Worm (Caenorhabditis elegans) whole organism, young adult: ENCODE measurements around the gene tsp-1.

Source experiments
- F57C9.4 ChIP-seq: sonication (generic microtip); optimal IDR thresholded peaks from 2 replicates; lab custom pipeline; 2017; ENCODE audit warnings: mild to moderate bottlenecking, missing genetic modification characterization, missing compliant biosample characterization
- ama-1 ChIP-seq, 3 experiments: fragments of 150-350 bp in 1 of 3; sonication (generic microtip) in 2 of 3; optimal IDR thresholded peaks; 2 replicates each; lab custom pipeline; 2014 to 2018; ENCODE audit warnings: missing biosample characterization in 2 of 3, missing genetic modification characterization in 2 of 3, missing genetic modification reagents in 2 of 3
- dox-1 ChIP-seq: fragments of 200-800 bp; sonication (Bioruptor generic); IDR thresholded peaks from 2 replicates; pipeline ENCODE4 v1.3.6; 2022; ENCODE audit warnings: missing genetic modification reagents, missing genetic modification characterization, missing compliant biosample characterization
- egrh-3 ChIP-seq: fragments of 200-800 bp; sonication (Bioruptor generic); IDR thresholded peaks from 2 replicates; pipeline ENCODE4 v1.3.6; 2022; ENCODE audit warnings: missing genetic modification reagents, missing genetic modification characterization, missing compliant biosample characterization
- let-607 ChIP-seq, 2 experiments: fragments of 200-800 bp in 1 of 2; sonication (Bioruptor generic) in 1 of 2; sonication (generic microtip) in 1 of 2; optimal IDR thresholded peaks; 2 replicates each; lab custom pipeline; 2016 to 2018; ENCODE audit warnings: mild to moderate bottlenecking in 2 of 2, missing compliant biosample characterization in 2 of 2, missing genetic modification characterization in 2 of 2, moderate library complexity in 2 of 2, missing genotype in 1 of 2
- lin-40 ChIP-seq: sonication (generic microtip); optimal IDR thresholded peaks from 2 replicates; lab custom pipeline; 2016; ENCODE audit warnings: missing genetic modification characterization, mild to moderate bottlenecking, missing compliant biosample characterization, missing genotype, missing genetic modification reagents
- pha-4 ChIP-seq: fragments of 150-350 bp; sonication (generic microtip); optimal IDR thresholded peaks from 2 replicates; lab custom pipeline; 2014; ENCODE audit warnings: missing biosample characterization, missing genetic modification reagents, missing genetic modification characterization
- unc-62 ChIP-seq: fragments of 150-350 bp; optimal IDR thresholded peaks from 2 replicates; lab custom pipeline; 2014; ENCODE audit warnings: missing biosample characterization, missing genetic modification reagents, missing genetic modification characterization
- zfh-2 ChIP-seq: fragments of 200-800 bp; sonication (Bioruptor generic); conservative IDR thresholded peaks from 2 replicates; pipeline ENCODE4 v1.3.6; 2022; ENCODE audit warnings: missing genetic modification reagents, missing genetic modification characterization, missing compliant biosample characterization
- ztf-25 ChIP-seq: fragments of 200-800 bp; sonication (Bioruptor generic); IDR thresholded peaks from 2 replicates; pipeline ENCODE4 v1.3.6; 2022; ENCODE audit warnings: missing genetic modification reagents, missing genetic modification characterization, missing compliant biosample characterization

DNA sequence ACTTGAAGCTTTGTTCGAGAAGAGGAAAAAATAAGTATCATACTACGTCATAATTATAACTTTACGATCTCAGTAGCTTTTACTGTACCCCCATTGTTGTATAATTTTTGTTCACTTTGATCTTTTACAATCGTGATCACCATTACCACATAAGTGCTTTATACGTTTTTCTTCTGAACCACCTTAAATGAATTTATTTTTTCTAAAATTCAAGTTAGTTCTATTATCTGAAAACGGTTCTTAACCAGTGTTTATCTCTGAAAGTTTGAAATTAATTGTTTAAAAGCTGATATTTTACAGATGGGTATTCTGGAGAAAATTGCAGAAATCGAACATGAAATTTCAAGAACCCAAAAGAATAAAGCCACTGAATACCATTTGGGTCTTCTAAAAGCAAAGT, 6.4 kb upstream of the tsp-1 start, which contains the start of gene C02F5.3:
- no peak for TF ChIP-seq F57C9.4
- TF ChIP-seq dox-1: no peak
- no peak for TF ChIP-seq ama-1 (optimal IDR thresholded peaks at IDR 0.05; lab: Kevin White, UChicago)
- TF ChIP-seq ama-1 (GFP tag; optimal IDR thresholded peaks at IDR 0.05; lab: Kevin White, UChicago): no peak
- TF ChIP-seq egrh-3 (GFP tag; lab: Robert Waterston, UW): no peak
- no peak for TF ChIP-seq pha-4 (tag; lab: Kevin White, UChicago)
- no peak for TF ChIP-seq let-607 (tag; optimal IDR thresholded peaks at IDR 0.05; lab: Kevin White, UChicago)
- TF ChIP-seq lin-40 (tag; lab: Kevin White, UChicago): no peak
- TF ChIP-seq unc-62: no peak
- no peak for TF ChIP-seq ztf-25 (GFP tag; lab: Robert Waterston, UW)
- no peak for TF ChIP-seq zfh-2
